Worm (Caenorhabditis elegans) whole organism, early embryonic: Measurements from ENCODE around the gene F40H3.2.

Experiments
- ama-1 ChIP-seq: fragments of 150-350 bp; optimal IDR thresholded peaks from 2 replicates; lab custom pipeline; 2014
- ceh-13 ChIP-seq: fragments of 200-800 bp; sonication (Bioruptor generic); optimal IDR thresholded peaks from 2 replicates; lab custom pipeline; 2018; ENCODE audit warnings: mild to moderate bottlenecking, missing genetic modification characterization, missing compliant biosample characterization
- ets-7 ChIP-seq: sonication (generic microtip); optimal IDR thresholded peaks from 2 replicates; lab custom pipeline; 2016; ENCODE audit warnings: missing genotype, missing genetic modification characterization, missing compliant biosample characterization
- flt-1 ChIP-seq: fragments of 200-800 bp; sonication (Bioruptor generic); IDR thresholded peaks from 2 replicates; pipeline ENCODE4 v1.3.6; 2022; ENCODE audit warnings: missing genetic modification characterization, missing compliant biosample characterization
- hmbx-1 ChIP-seq: sonication (generic microtip); optimal IDR thresholded peaks from 2 replicates; lab custom pipeline; 2016; ENCODE audit warnings: mild to moderate bottlenecking, missing genetic modification characterization, missing compliant biosample characterization
- pes-1 ChIP-seq: fragments of 200-800 bp; sonication (Bioruptor generic); IDR thresholded peaks from 2 replicates; pipeline ENCODE4 v1.3.6; 2022; ENCODE audit warnings: missing genetic modification reagents, missing genetic modification characterization, missing compliant biosample characterization
- tra-4 ChIP-seq: sonication (generic microtip); optimal IDR thresholded peaks from 2 replicates; lab custom pipeline; 2017; ENCODE audit warnings: missing genetic modification characterization, missing compliant biosample characterization

ce11 chrII:6199010-6199409 lies 25.6 kb downstream of the F40H3.2 start:
- TF ChIP-seq ama-1 (lab: Kevin White, UChicago) (no peak), ceh-13 (GFP tag; lab: Kevin White, UChicago) (no peak), pes-1 (GFP tag; lab: Robert Waterston, UW) (no peak), ets-7 (tag; lab: Kevin White, UChicago) (no peak), flt-1 (GFP tag; lab: Robert Waterston, UW) (no peak), tra-4 (tag; lab: Kevin White, UChicago) (no peak), hmbx-1 (tag; lab: Kevin White, UChicago) (no peak)
